Fruit fly (Drosophila melanogaster) whole organism, embryonic: Measurements from ENCODE around the gene CycB3.

ENCODE experiments used
- CG10147 ChIP-seq: fragments of 200-800 bp; sonication (Bioruptor generic); optimal IDR thresholded peaks from 2 replicates; lab custom pipeline; 2019; ENCODE audit warnings: missing biosample characterization, mild to moderate bottlenecking, missing genetic modification characterization, moderate library complexity
- CG10543 ChIP-seq: fragments of 200-800 bp; sonication (Bioruptor generic); optimal IDR thresholded peaks from 3 replicates; lab custom pipeline; 2017; ENCODE audit warnings: missing biosample characterization, mild to moderate bottlenecking, missing genetic modification characterization, moderate library complexity
- CG10654 ChIP-seq: fragments of 200-800 bp; sonication (Bioruptor generic); optimal IDR thresholded peaks from 2 replicates; lab custom pipeline; 2016; ENCODE audit warnings: missing biosample characterization, missing genetic modification characterization
- CG12236 ChIP-seq: fragments of 200-800 bp; sonication (Bioruptor generic); optimal IDR thresholded peaks from 2 replicates; lab custom pipeline; 2016; ENCODE audit warnings: missing biosample characterization, missing genetic modification characterization
- CG13287 ChIP-seq: fragments of 200-800 bp; sonication (Bioruptor generic); IDR thresholded peaks from 2 replicates; pipeline ENCODE4 v1.3.6; 2022; ENCODE audit warnings: missing biosample characterization, missing genetic modification characterization; ENCODE audit not compliant: partially characterized antibody
- CG14441 ChIP-seq: fragments of 200-800 bp; sonication (Bioruptor generic); IDR thresholded peaks from 2 replicates; pipeline ENCODE4 v1.3.6; 2022; ENCODE audit warnings: missing biosample characterization, missing genetic modification characterization
- CG17802 ChIP-seq: fragments of 200-800 bp; sonication (Bioruptor generic); optimal IDR thresholded peaks from 2 replicates; lab custom pipeline; 2018; ENCODE audit warnings: missing biosample characterization, mild to moderate bottlenecking, missing genetic modification characterization, moderate library complexity
- CG17829 ChIP-seq: fragments of 200-800 bp; optimal IDR thresholded peaks from 2 replicates; lab custom pipeline; 2019; ENCODE audit warnings: missing biosample characterization, mild to moderate bottlenecking, missing genetic modification characterization, moderate library complexity
- CG42726 ChIP-seq: fragments of 200-800 bp; sonication (Bioruptor generic); IDR thresholded peaks from 2 replicates; pipeline ENCODE4 v1.3.6; 2022; ENCODE audit warnings: missing biosample characterization, missing genetic modification characterization; ENCODE audit not compliant: partially characterized antibody
- CG4360 ChIP-seq: fragments of 200-800 bp; sonication (Bioruptor generic); IDR thresholded peaks from 2 replicates; pipeline ENCODE4 v1.3.6; 2022; ENCODE audit warnings: missing biosample characterization, missing genetic modification characterization
- CG4617 ChIP-seq: fragments of 200-800 bp; sonication (Bioruptor generic); optimal IDR thresholded peaks from 3 replicates; lab custom pipeline; 2016; ENCODE audit warnings: missing biosample characterization, missing genetic modification characterization, borderline replicate concordance
- CG4854 ChIP-seq: fragments of 200-800 bp; sonication (Bioruptor generic); optimal IDR thresholded peaks from 2 replicates; lab custom pipeline; 2016; ENCODE audit warnings: missing biosample characterization, missing genetic modification characterization, inconsistent platforms
- CG6791 ChIP-seq: fragments of 200-800 bp; sonication (Bioruptor generic); IDR thresholded peaks from 3 replicates; pipeline ENCODE4 v1.3.6; 2022; ENCODE audit warnings: missing biosample characterization, missing genetic modification characterization; ENCODE audit not compliant: partially characterized antibody
- CG8089 ChIP-seq: fragments of 200-800 bp; sonication (Bioruptor generic); optimal IDR thresholded peaks from 3 replicates; lab custom pipeline; 2016; ENCODE audit warnings: missing biosample characterization, missing genetic modification characterization
- Dek ChIP-seq: fragments of 200-800 bp; sonication (Bioruptor generic); optimal IDR thresholded peaks from 3 replicates; lab custom pipeline; 2019; ENCODE audit warnings: missing biosample characterization, mild to moderate bottlenecking, missing genetic modification characterization, moderate library complexity
- Dfd ChIP-seq, 2 experiments: fragments of >200 bp; optimal IDR thresholded peaks; 2 replicates each; lab custom pipeline; 2017; ENCODE audit warnings: missing biosample characterization in 2 of 2, missing genetic modification characterization in 2 of 2
- Dll ChIP-seq: fragments of 200-800 bp; sonication (Bioruptor generic); IDR thresholded peaks from 4 replicates; pipeline ENCODE4 v1.3.6; 2022; ENCODE audit warnings: missing biosample characterization, missing genetic modification characterization; ENCODE audit not compliant: partially characterized antibody
- Dp ChIP-seq: fragments of 200-800 bp; sonication (Bioruptor generic); optimal IDR thresholded peaks from 2 replicates; lab custom pipeline; 2018; ENCODE audit warnings: missing biosample characterization, mild to moderate bottlenecking, missing genetic modification characterization, moderate library complexity
- HLH54F ChIP-seq: fragments of 200-800 bp; sonication (Bioruptor generic); optimal IDR thresholded peaks from 3 replicates; lab custom pipeline; 2016; ENCODE audit warnings: missing biosample characterization, missing genetic modification characterization
- Hr3 ChIP-seq: fragments of 200-800 bp; sonication (Bioruptor generic); optimal IDR thresholded peaks from 3 replicates; lab custom pipeline; 2016; ENCODE audit warnings: missing biosample characterization, missing genetic modification characterization
- MBD-R2 ChIP-seq: fragments of 200-800 bp; sonication (Bioruptor generic); IDR thresholded peaks from 2 replicates; pipeline ENCODE4 v1.3.6; 2022; ENCODE audit warnings: missing biosample characterization, missing genetic modification characterization
- Med ChIP-seq: fragments of 200-800 bp; sonication (Bioruptor generic); peaks from one replicate; lab custom pipeline; 2016; ENCODE audit warnings: missing biosample characterization, missing genetic modification characterization, mild to moderate bottlenecking, inconsistent platforms, moderate library complexity
- Nf-YB ChIP-seq: fragments of 200-800 bp; sonication (Bioruptor generic); optimal IDR thresholded peaks from 3 replicates; lab custom pipeline; 2019; ENCODE audit warnings: missing biosample characterization, mild to moderate bottlenecking, missing genetic modification characterization, moderate library complexity
- PHDP ChIP-seq: fragments of 200-800 bp; sonication (Bioruptor generic); optimal IDR thresholded peaks from 3 replicates; lab custom pipeline; 2018; ENCODE audit warnings: missing biosample characterization, mild to moderate bottlenecking, missing genetic modification characterization, moderate library complexity
- Scr ChIP-seq: fragments of 200-800 bp; sonication (Bioruptor generic); IDR thresholded peaks from 2 replicates; pipeline ENCODE4 v1.3.6; 2022; ENCODE audit warnings: missing biosample characterization, missing genetic modification characterization; ENCODE audit not compliant: partially characterized antibody
- YL-1 ChIP-seq: fragments of 200-800 bp; sonication (Bioruptor generic); optimal IDR thresholded peaks from 3 replicates; lab custom pipeline; 2017; ENCODE audit warnings: missing biosample characterization, mild to moderate bottlenecking, missing genetic modification characterization
- chinmo ChIP-seq: fragments of 200-800 bp; sonication (Bioruptor generic); IDR thresholded peaks from 4 replicates; pipeline ENCODE4 v1.3.6; 2022; ENCODE audit warnings: missing biosample characterization, missing genetic modification characterization; ENCODE audit not compliant: partially characterized antibody
- dati ChIP-seq: fragments of 200-800 bp; sonication (Bioruptor generic); IDR thresholded peaks from 2 replicates; pipeline ENCODE4 v1.3.6; 2022; ENCODE audit warnings: missing biosample characterization, missing genetic modification characterization
- emc ChIP-seq: fragments of 200-800 bp; sonication (Bioruptor generic); optimal IDR thresholded peaks from 2 replicates; lab custom pipeline; 2016; ENCODE audit warnings: missing biosample characterization, missing genetic modification characterization
- ftz-f1 ChIP-seq: fragments of 200-800 bp; sonication (Bioruptor generic); optimal IDR thresholded peaks from 2 replicates; lab custom pipeline; 2016; ENCODE audit warnings: missing biosample characterization, missing genetic modification characterization
- pan ChIP-seq, 4 experiments: fragments of >200 bp in 3 of 4; fragments of 200-800 bp in 1 of 4; sonication (Bioruptor generic) in 1 of 4; optimal IDR thresholded peaks in 3 of 4; IDR thresholded peaks in 1 of 4; 2 replicates each; pipeline versions ENCODE4 v1.3.6 to Lab custom; 2017 to 2022; ENCODE audit warnings: missing biosample characterization in 2 of 4, missing genetic modification characterization in 2 of 4, mixed read lengths in 1 of 4
- pros ChIP-seq: fragments of 200-800 bp; sonication (Bioruptor generic); optimal IDR thresholded peaks from 3 replicates; lab custom pipeline; 2019; ENCODE audit warnings: missing biosample characterization, mild to moderate bottlenecking, missing genetic modification characterization, moderate library complexity
- pzg ChIP-seq: fragments of 200-800 bp; sonication (Bioruptor generic); optimal IDR thresholded peaks from 3 replicates; lab custom pipeline; 2018; ENCODE audit warnings: missing biosample characterization, mild to moderate bottlenecking, missing genetic modification characterization, moderate library complexity
- row ChIP-seq: fragments of 200-800 bp; sonication (Bioruptor generic); IDR thresholded peaks from 3 replicates; pipeline ENCODE4 v1.3.6; 2022; ENCODE audit warnings: missing biosample characterization, missing genetic modification characterization
- sima ChIP-seq: fragments of 200-800 bp; sonication (Bioruptor generic); optimal IDR thresholded peaks from 2 replicates; lab custom pipeline; 2016; ENCODE audit warnings: missing biosample characterization, missing genetic modification characterization
- slp2 ChIP-seq: fragments of 200-800 bp; sonication (Bioruptor generic); optimal IDR thresholded peaks from 2 replicates; lab custom pipeline; 2016; ENCODE audit warnings: missing biosample characterization, missing genetic modification characterization
- sr ChIP-seq: fragments of 200-800 bp; sonication (Bioruptor generic); IDR thresholded peaks from 3 replicates; pipeline ENCODE4 v1.3.6; 2022; ENCODE audit warnings: missing biosample characterization, missing genetic modification characterization
- trem ChIP-seq: fragments of 200-800 bp; optimal IDR thresholded peaks from 3 replicates; lab custom pipeline; 2019; ENCODE audit warnings: missing biosample characterization, mild to moderate bottlenecking, missing genetic modification characterization, moderate library complexity
- vvl ChIP-seq: fragments of 200-800 bp; sonication (Bioruptor generic); IDR thresholded peaks from 2 replicates; pipeline ENCODE4 v1.3.6; 2022; ENCODE audit warnings: missing biosample characterization, missing genetic modification characterization

The CycB3 gene

dm6 chr3R:24862065-24862464, 8.6 kb downstream of the CycB3 start, which contains the start of gene CG13640:
Gene CG13640 (minus strand): TSS chr3R:24862165.
- TF ChIP-seq CG10147 (GFP tag; lab: Kevin White, UChicago) (no peak), Nf-YB (GFP tag; lab: Kevin White, UChicago) (no peak), vvl (GFP tag; lab: Robert Waterston, UW) (0 out of 2 replicates have a peak, but pooled peaks have one; percentile 24), Med (GFP tag; lab: Kevin White, UChicago) (peak; percentile 7), dati (no peak), Hr3 (GFP tag; lab: Kevin White, UChicago) (no peak)
- TF ChIP-seq, all 482 proteins: peak for 2

dm6 chr3R:24860316-24860826, 10.2 kb downstream of the CycB3 start, which contains the start of gene CG13639:
Gene CG13639 (minus strand): TSS chr3R:24860366.
- TF ChIP-seq Dek (tag; lab: Kevin White, UChicago), result no peak
- TF ChIP-seq pros, result no peak
- 0 out of 3 replicates have a peak, but pooled peaks have one; percentile 34 for TF ChIP-seq row (GFP tag; lab: Robert Waterston, UW)
- TF ChIP-seq CG10654 (GFP tag; lab: Kevin White, UChicago), result no peak
- 0 out of 4 replicates have a peak, but pooled peaks have one; percentile 48 for TF ChIP-seq chinmo (GFP tag; lab: Robert Waterston, UW)
- TF ChIP-seq CG14441 (GFP tag; lab: Robert Waterston, UW), result 0 out of 2 replicates have a peak, but pooled peaks have one; percentile 5
- no peak for TF ChIP-seq PHDP (tag; lab: Kevin White, UChicago)

DNA sequence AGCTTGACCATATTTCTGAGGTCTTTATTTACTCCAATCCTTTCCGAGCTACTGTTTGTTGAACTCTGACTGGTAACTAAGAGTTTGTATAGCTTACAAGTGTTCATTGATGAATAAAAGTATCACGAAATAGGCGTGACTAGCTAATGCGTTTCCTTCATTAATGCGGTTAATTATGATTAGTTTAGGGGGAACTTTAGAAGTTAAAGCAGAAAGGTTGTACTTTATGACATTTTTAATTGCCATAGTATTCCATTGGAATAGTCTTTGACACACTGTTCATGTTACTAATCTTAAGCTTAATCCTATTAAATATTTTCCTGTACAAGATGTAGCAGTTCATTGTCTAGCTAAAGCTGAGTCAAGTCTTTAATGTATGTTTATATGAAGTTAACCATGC, 10.9 kb downstream of the CycB3 start, which contains the start of gene ppk22:
Gene ppk22 (minus strand): TSS at position 101 of the 400 bp plus-strand sequence.
- no peak for TF ChIP-seq CG8089 (GFP tag; lab: Kevin White, UChicago)
- no peak for TF ChIP-seq HLH54F (GFP tag; lab: Kevin White, UChicago)
- no peak for TF ChIP-seq CG4854 (GFP tag; lab: Kevin White, UChicago)
- no peak for TF ChIP-seq CG4360 (GFP tag; lab: Robert Waterston, UW)
- no peak for TF ChIP-seq CG6791 (GFP tag; lab: Robert Waterston, UW)
- TF ChIP-seq CG10543 (GFP tag; lab: Kevin White, UChicago), result no peak

dm6 chr3R:24857459-24857858, 13.2 kb downstream of the CycB3 start, which contains the start of gene CAH4:
Gene CAH4 (minus strand): TSS chr3R:24857559.
- TF ChIP-seq slp2, result no peak
- TF ChIP-seq emc (GFP tag; lab: Kevin White, UChicago), result no peak
- no peak for TF ChIP-seq CG42726
- TF ChIP-seq Dfd (GFP tag; optimal IDR thresholded peaks at IDR 0.05; lab: Kevin White, UChicago), result no peak

DNA sequence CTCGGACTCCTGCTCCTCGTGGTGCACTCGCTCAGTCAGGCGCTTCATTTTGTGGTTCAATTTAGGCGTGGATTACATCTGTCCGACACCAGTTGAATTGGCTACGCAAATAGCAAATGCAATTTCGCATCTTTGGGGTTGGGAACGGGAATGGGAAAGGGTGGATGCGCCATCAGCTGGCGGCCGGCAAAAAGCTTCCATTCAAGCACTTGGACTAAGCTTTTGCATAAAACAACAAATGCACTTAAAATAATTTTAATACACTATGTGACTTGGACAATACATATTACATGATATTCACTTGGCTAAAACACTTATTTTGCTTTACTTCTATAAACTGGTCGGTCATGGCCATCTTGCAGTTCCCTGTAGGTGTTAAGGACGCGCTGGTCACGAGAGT, 14.5 kb downstream of the CycB3 start, which contains the start of gene HDAC11:
Gene HDAC11 (minus strand): TSS at position 101 of the 400 bp plus-strand sequence.
- TF ChIP-seq sima (GFP tag; lab: Kevin White, UChicago) (no peak), pan (optimal IDR thresholded peaks at IDR 0.05; lab: Kevin White, UChicago) (no peak), pan (GFP tag; optimal IDR thresholded peaks at IDR 0.05 in 1 of 2, IDR thresholded peaks at IDR 0.05 in 1 of 2) (no peak)
- TF ChIP-seq, all 482 proteins: peak for 0

dm6 chr3R:24851429-24851828, 19.2 kb downstream of the CycB3 start, which contains the start of gene Nct:
Gene Nct (plus strand): TSS chr3R:24851601.
- TF ChIP-seq trem (peak; percentile 18), Dfd (GFP tag; optimal IDR thresholded peaks at IDR 0.05; lab: Kevin White, UChicago) (no peak), YL-1 (GFP tag; lab: Kevin White, UChicago) (peak; percentile 43), CG17829 (tag; lab: Kevin White, UChicago) (peak; percentile 1), CG17802 (tag; lab: Kevin White, UChicago) (no peak), Dp (GFP tag; lab: Kevin White, UChicago) (peak; percentile 60), MBD-R2 (GFP tag; lab: Robert Waterston, UW) (peak; percentile 71; the same call in 1 of the 2 replicates), CG4617 (GFP tag; lab: Kevin White, UChicago) (peak; percentile 51), ftz-f1 (GFP tag; lab: Kevin White, UChicago) (peak; percentile 0), CG13287 (GFP tag; lab: Robert Waterston, UW) (peak; percentile 35; the same call in 1 of the 2 replicates), Scr (GFP tag; lab: Robert Waterston, UW) (peak; percentile 25; the same call in 1 of the 2 replicates), pzg (GFP tag; lab: Kevin White, UChicago) (peak; percentile 53), sr (GFP tag; lab: Robert Waterston, UW) (no peak), Dll (GFP tag; lab: Robert Waterston, UW) (0 out of 4 replicates have a peak, but pooled peaks have one; percentile 15), CG12236 (GFP tag; lab: Kevin White, UChicago) (no peak)
